Fruit fly (Drosophila melanogaster) whole organism, embryonic: ENCODE measurements around the gene gukh.
A peak's percentile ranks its signal among the peaks of the same experiment; 100 is the strongest.

Experiments used
- Asciz ChIP-seq: fragments of 200-800 bp; sonication (Bioruptor generic); optimal IDR thresholded peaks from 2 replicates; lab custom pipeline; 2017; ENCODE audit warnings: missing biosample characterization, mild to moderate bottlenecking, missing genetic modification characterization, missing genetic modification reagents
- Atf6 ChIP-seq: fragments of 200-800 bp; sonication (Bioruptor generic); IDR thresholded peaks from 2 replicates; pipeline ENCODE4 v1.3.6; 2022; ENCODE audit warnings: missing biosample characterization, missing genetic modification characterization
- B-H1 ChIP-seq: fragments of 200-800 bp; sonication (Bioruptor generic); IDR thresholded peaks from 3 replicates; pipeline ENCODE4 v1.3.6; 2022; ENCODE audit warnings: missing biosample characterization, missing genetic modification characterization
- Bgb ChIP-seq: fragments of 200-800 bp; sonication (Bioruptor generic); IDR thresholded peaks from 2 replicates; pipeline ENCODE4 v1.3.6; 2022; ENCODE audit warnings: missing biosample characterization, missing genetic modification characterization; ENCODE audit not compliant: partially characterized antibody
- CG10462 ChIP-seq: fragments of 200-800 bp; sonication (Bioruptor generic); optimal IDR thresholded peaks from 2 replicates; lab custom pipeline; 2016; ENCODE audit warnings: missing biosample characterization, missing genetic modification characterization
- CG10959 ChIP-seq: fragments of 200-800 bp; sonication (Bioruptor generic); IDR thresholded peaks from 2 replicates; pipeline ENCODE4 v1.3.6; 2022; ENCODE audit warnings: missing biosample characterization, missing genetic modification characterization
- CG11456 ChIP-seq: fragments of 200-800 bp; sonication (Bioruptor generic); IDR thresholded peaks from 3 replicates; pipeline ENCODE4 v1.3.6; 2022; ENCODE audit warnings: missing biosample characterization, missing genetic modification characterization
- CG12104 ChIP-seq: fragments of 200-800 bp; sonication (Bioruptor generic); optimal IDR thresholded peaks from 3 replicates; lab custom pipeline; 2016; ENCODE audit warnings: missing biosample characterization, missing genetic modification characterization
- CG14710 ChIP-seq: fragments of 200-800 bp; sonication (Bioruptor generic); optimal IDR thresholded peaks from 3 replicates; lab custom pipeline; 2019; ENCODE audit warnings: missing biosample characterization, mild to moderate bottlenecking, missing genetic modification characterization, moderate library complexity
- CG18011 ChIP-seq: fragments of 200-800 bp; sonication (Bioruptor generic); optimal IDR thresholded peaks from 2 replicates; lab custom pipeline; 2017; ENCODE audit warnings: missing biosample characterization, missing genetic modification characterization, mild to moderate bottlenecking, moderate library complexity, missing genotype
- CG2129 ChIP-seq: fragments of 200-800 bp; sonication (Bioruptor generic); IDR thresholded peaks from 2 replicates; pipeline ENCODE4 v1.3.6; 2022; ENCODE audit warnings: missing biosample characterization, missing genetic modification characterization; ENCODE audit not compliant: partially characterized antibody
- CG30020 ChIP-seq: fragments of 200-800 bp; optimal IDR thresholded peaks from 2 replicates; lab custom pipeline; 2019; ENCODE audit warnings: missing biosample characterization, mild to moderate bottlenecking, missing genetic modification characterization, moderate library complexity
- CG31388 ChIP-seq: fragments of 200-800 bp; sonication (Bioruptor generic); optimal IDR thresholded peaks from 2 replicates; lab custom pipeline; 2016; ENCODE audit warnings: missing biosample characterization, missing genetic modification characterization
- CG43689 ChIP-seq: fragments of 200-800 bp; sonication (Bioruptor generic); IDR thresholded peaks from 2 replicates; pipeline ENCODE4 v1.3.6; 2022; ENCODE audit warnings: missing biosample characterization, missing genetic modification characterization
- CG6689 ChIP-seq: fragments of 200-800 bp; sonication (Bioruptor generic); IDR thresholded peaks from 2 replicates; pipeline ENCODE4 v1.3.6; 2022; ENCODE audit warnings: missing biosample characterization, missing genetic modification characterization
- CG8089 ChIP-seq: fragments of 200-800 bp; sonication (Bioruptor generic); optimal IDR thresholded peaks from 3 replicates; lab custom pipeline; 2016; ENCODE audit warnings: missing biosample characterization, missing genetic modification characterization
- CG8388 ChIP-seq: fragments of 200-800 bp; sonication (Bioruptor generic); optimal IDR thresholded peaks from 2 replicates; lab custom pipeline; 2019; ENCODE audit warnings: missing biosample characterization, mild to moderate bottlenecking, missing genetic modification characterization, moderate library complexity
- Fer1 ChIP-seq: fragments of 200-800 bp; sonication (Bioruptor generic); optimal IDR thresholded peaks from 2 replicates; lab custom pipeline; 2017; ENCODE audit warnings: missing biosample characterization, mild to moderate bottlenecking, missing genetic modification characterization
- Hr51 ChIP-seq, 2 experiments: fragments of 200-800 bp; sonication (Bioruptor generic); optimal IDR thresholded peaks; 2 replicates in 1 of 2; 3 replicates in 1 of 2; lab custom pipeline; 2016 to 2018; ENCODE audit warnings: missing biosample characterization in 2 of 2, missing genetic modification characterization in 2 of 2, mild to moderate bottlenecking in 1 of 2, moderate library complexity in 1 of 2
- Hr78 ChIP-seq, 2 experiments: fragments of 200-800 bp in 1 of 2; fragments of >200 bp in 1 of 2; sonication (Bioruptor generic) in 1 of 2; optimal IDR thresholded peaks; 2 replicates each; lab custom pipeline; 2017 to 2019; ENCODE audit warnings: missing biosample characterization in 2 of 2, missing genetic modification characterization in 2 of 2, mild to moderate bottlenecking in 1 of 2, moderate library complexity in 1 of 2
- Max ChIP-seq: fragments of 200-800 bp; sonication (Bioruptor generic); optimal IDR thresholded peaks from 2 replicates; lab custom pipeline; 2016; ENCODE audit warnings: missing biosample characterization, mild to moderate bottlenecking, missing genetic modification characterization
- Sox102F ChIP-seq: fragments of 200-800 bp; sonication (Bioruptor generic); optimal IDR thresholded peaks from 2 replicates; lab custom pipeline; 2018; ENCODE audit warnings: missing biosample characterization, mild to moderate bottlenecking, missing genetic modification characterization, moderate library complexity
- Sry-δ ChIP-seq: fragments of 200-800 bp; sonication (Bioruptor generic); optimal IDR thresholded peaks from 2 replicates; lab custom pipeline; 2016; ENCODE audit warnings: missing biosample characterization, missing genetic modification characterization
- TFAM ChIP-seq: fragments of 200-800 bp; sonication (Bioruptor generic); optimal IDR thresholded peaks from 2 replicates; lab custom pipeline; 2017; ENCODE audit warnings: missing biosample characterization, missing genetic modification characterization, inconsistent platforms
- Xbp1 ChIP-seq: fragments of 200-800 bp; sonication (Bioruptor generic); optimal IDR thresholded peaks from 3 replicates; lab custom pipeline; 2016; ENCODE audit warnings: missing biosample characterization, mild to moderate bottlenecking, missing genetic modification characterization
- bcd ChIP-seq: fragments of 200-800 bp; sonication (Bioruptor generic); optimal IDR thresholded peaks from 2 replicates; lab custom pipeline; 2017; ENCODE audit warnings: missing biosample characterization, mild to moderate bottlenecking, missing genetic modification characterization
- cad ChIP-seq: fragments of >200 bp; optimal IDR thresholded peaks from 2 replicates; lab custom pipeline; 2017; ENCODE audit warnings: missing biosample characterization, missing genetic modification characterization
- esg ChIP-seq: fragments of 200-800 bp; sonication (Bioruptor generic); conservative IDR thresholded peaks from 2 replicates; pipeline ENCODE4 v1.3.6; 2022; ENCODE audit warnings: missing biosample characterization, missing genetic modification characterization
- ftz-f1 ChIP-seq: fragments of 200-800 bp; sonication (Bioruptor generic); optimal IDR thresholded peaks from 2 replicates; lab custom pipeline; 2016; ENCODE audit warnings: missing biosample characterization, missing genetic modification characterization
- grn ChIP-seq: fragments of 200-800 bp; sonication (Bioruptor generic); optimal IDR thresholded peaks from 3 replicates; lab custom pipeline; 2017; ENCODE audit warnings: missing biosample characterization, missing genetic modification characterization
- inv ChIP-seq: fragments of 200-800 bp; sonication (Bioruptor generic); IDR thresholded peaks from 2 replicates; pipeline ENCODE4 v1.3.6; 2022; ENCODE audit warnings: missing biosample characterization, missing genetic modification characterization; ENCODE audit not compliant: partially characterized antibody
- jing ChIP-seq: fragments of 200-800 bp; sonication (Bioruptor generic); optimal IDR thresholded peaks from 2 replicates; lab custom pipeline; 2018; ENCODE audit warnings: missing biosample characterization, mild to moderate bottlenecking, missing genetic modification characterization
- kni ChIP-seq: fragments of 200-800 bp; sonication (Bioruptor generic); optimal IDR thresholded peaks from 3 replicates; lab custom pipeline; 2017; ENCODE audit warnings: mild to moderate bottlenecking, missing biosample characterization, missing genetic modification reagents, missing genetic modification characterization
- lilli ChIP-seq: fragments of 200-800 bp; sonication (Bioruptor generic); optimal IDR thresholded peaks from 3 replicates; lab custom pipeline; 2016; ENCODE audit warnings: missing biosample characterization, missing genetic modification characterization
- lmd ChIP-seq: fragments of 200-800 bp; sonication (Bioruptor generic); IDR thresholded peaks from 2 replicates; pipeline ENCODE4 v1.3.6; 2022; ENCODE audit warnings: missing biosample characterization, missing genetic modification characterization
- maf-S ChIP-seq: fragments of 200-800 bp; sonication (Bioruptor generic); optimal IDR thresholded peaks from 2 replicates; lab custom pipeline; 2016; ENCODE audit warnings: missing biosample characterization, missing genetic modification characterization
- mirr ChIP-seq: fragments of 200-800 bp; sonication (Bioruptor generic); optimal IDR thresholded peaks from 3 replicates; lab custom pipeline; 2018; ENCODE audit warnings: missing biosample characterization, mild to moderate bottlenecking, missing genetic modification characterization
- mld ChIP-seq: fragments of 200-800 bp; sonication (Bioruptor generic); IDR thresholded peaks from 3 replicates; pipeline ENCODE4 v1.3.6; 2022; ENCODE audit warnings: missing biosample characterization, missing genetic modification characterization; ENCODE audit not compliant: partially characterized antibody
- nerfin-2 ChIP-seq: fragments of 200-800 bp; sonication (Bioruptor generic); IDR thresholded peaks from 2 replicates; pipeline ENCODE4 v1.3.6; 2022; ENCODE audit warnings: missing biosample characterization, missing genetic modification characterization; ENCODE audit not compliant: partially characterized antibody
- nom ChIP-seq: fragments of 200-800 bp; sonication (Bioruptor generic); optimal IDR thresholded peaks from 2 replicates; lab custom pipeline; 2017; ENCODE audit warnings: missing biosample characterization, missing genetic modification characterization, mild to moderate bottlenecking, moderate library complexity, missing genetic modification reagents
- odd ChIP-seq: fragments of 200-800 bp; sonication (Bioruptor generic); optimal IDR thresholded peaks from 2 replicates; lab custom pipeline; 2017; ENCODE audit warnings: missing biosample characterization, mild to moderate bottlenecking, missing genetic modification characterization
- pan ChIP-seq, 4 experiments: fragments of >200 bp in 3 of 4; fragments of 200-800 bp in 1 of 4; sonication (Bioruptor generic) in 1 of 4; optimal IDR thresholded peaks in 3 of 4; IDR thresholded peaks in 1 of 4; 2 replicates each; pipeline versions ENCODE4 v1.3.6 to Lab custom; 2017 to 2022; ENCODE audit warnings: missing biosample characterization in 2 of 4, missing genetic modification characterization in 2 of 4, mixed read lengths in 1 of 4
- row ChIP-seq: fragments of 200-800 bp; sonication (Bioruptor generic); IDR thresholded peaks from 3 replicates; pipeline ENCODE4 v1.3.6; 2022; ENCODE audit warnings: missing biosample characterization, missing genetic modification characterization
- salm ChIP-seq: fragments of 200-800 bp; sonication (Bioruptor generic); optimal IDR thresholded peaks from 2 replicates; lab custom pipeline; 2018; ENCODE audit warnings: missing biosample characterization, mild to moderate bottlenecking, missing genetic modification characterization
- sna ChIP-seq: fragments of 200-800 bp; sonication (Bioruptor generic); IDR thresholded peaks from 2 replicates; pipeline ENCODE4 v1.3.6; 2022; ENCODE audit warnings: missing biosample characterization, missing genetic modification characterization; ENCODE audit not compliant: partially characterized antibody
- sob ChIP-seq: fragments of 200-800 bp; sonication (Bioruptor generic); IDR thresholded peaks from 2 replicates; pipeline ENCODE4 v1.3.6; 2022; ENCODE audit warnings: missing biosample characterization, missing genetic modification characterization
- twi ChIP-seq: fragments of 200-800 bp; optimal IDR thresholded peaks from 2 replicates; lab custom pipeline; 2019; ENCODE audit warnings: missing biosample characterization, mild to moderate bottlenecking, missing genetic modification characterization, moderate library complexity
- vfl ChIP-seq: fragments of 200-800 bp; sonication (Bioruptor generic); optimal IDR thresholded peaks from 2 replicates; lab custom pipeline; 2016; ENCODE audit warnings: missing biosample characterization, missing genetic modification characterization

The gukh gene

dm6 chr3R:18983614-18984185, at the start of gene gukh, which contains the start of gene snRNP-U1-C (continued):
- TF ChIP-seq bcd (GFP tag; lab: Kevin White, UChicago) (peak; percentile 77), Hr78 (GFP tag; optimal IDR thresholded peaks at IDR 0.05; lab: Kevin White, UChicago) (no peak), CG2129 (GFP tag; lab: Robert Waterston, UW) (peak; percentile 70; the same call in 1 of the 2 replicates), CG10959 (peak; percentile 56; the same call in 1 of the 2 replicates), jing (GFP tag; lab: Kevin White, UChicago) (peak; percentile 42), CG11456 (peak; percentile 84), odd (GFP tag; lab: Kevin White, UChicago) (peak; percentile 61), nom (GFP tag; lab: Kevin White, UChicago) (peak; percentile 45), sna (GFP tag; lab: Robert Waterston, UW) (peak; percentile 84), Fer1 (peak; percentile 80), kni (peak; percentile 5), lilli (GFP tag; lab: Kevin White, UChicago) (peak; percentile 89), twi (peak; percentile 66), CG14710 (tag; lab: Kevin White, UChicago) (peak; percentile 88), CG30020 (tag; lab: Kevin White, UChicago) (peak; percentile 66), CG8388 (peak; percentile 76), B-H1 (GFP tag; lab: Robert Waterston, UW) (peak; percentile 54; the same call in 1 of the 3 replicates), mirr (GFP tag; lab: Kevin White, UChicago) (peak; percentile 35), Asciz (peak; percentile 29), Max (GFP tag; lab: Kevin White, UChicago) (peak; percentile 66), CG8089 (GFP tag; lab: Kevin White, UChicago) (no peak), esg (GFP tag; lab: Robert Waterston, UW) (peak; percentile 82), CG31388 (GFP tag; lab: Kevin White, UChicago) (no peak), Bgb (GFP tag; lab: Robert Waterston, UW) (peak; percentile 66), sob (GFP tag; lab: Robert Waterston, UW) (peak; percentile 83), CG18011 (GFP tag; lab: Kevin White, UChicago) (peak; percentile 75), ftz-f1 (GFP tag; lab: Kevin White, UChicago) (no peak), inv (GFP tag; lab: Robert Waterston, UW) (peak; percentile 53), mld (GFP tag; lab: Robert Waterston, UW) (no peak), Hr51 (GFP tag; optimal IDR thresholded peaks at IDR 0.05; lab: Kevin White, UChicago) (peak; percentile 31 to 86), vfl (GFP tag; lab: Kevin White, UChicago) (peak; percentile 48), Atf6 (GFP tag; lab: Robert Waterston, UW) (peak; percentile 88), row (GFP tag; lab: Robert Waterston, UW) (peak; percentile 95), maf-S (GFP tag; lab: Kevin White, UChicago) (no peak), CG6689 (GFP tag; lab: Robert Waterston, UW) (peak; percentile 72), salm (tag; lab: Kevin White, UChicago) (no peak), Xbp1 (GFP tag; lab: Kevin White, UChicago) (peak; percentile 87), CG12104 (GFP tag; lab: Kevin White, UChicago) (peak; percentile 9), cad (no peak), lmd (GFP tag; lab: Robert Waterston, UW) (peak; percentile 82), Sry-δ (GFP tag; lab: Kevin White, UChicago) (peak; percentile 35), CG10462 (GFP tag; lab: Kevin White, UChicago) (peak; percentile 26), Sox102F (GFP tag; lab: Kevin White, UChicago) (peak; percentile 84), grn (peak; percentile 25), nerfin-2 (0 out of 2 replicates have a peak, but pooled peaks have one; percentile 29), pan (optimal IDR thresholded peaks at IDR 0.05; lab: Kevin White, UChicago) (no peak), pan (GFP tag; optimal IDR thresholded peaks at IDR 0.05 in 1 of 2, IDR thresholded peaks at IDR 0.05 in 1 of 2) (peak in 1 of 2 experiments; percentile 86), CG43689 (peak; percentile 73; the same call in 1 of the 2 replicates), TFAM (GFP tag; lab: Kevin White, UChicago) (no peak)
